Worm (Caenorhabditis elegans) whole organism, L4 larva: ENCODE data around the gene B0001.4.

ENCODE experiments used
- mep-1 ChIP-seq: fragments of 150-350 bp; sonication (generic microtip); optimal IDR thresholded peaks from 3 replicates; lab custom pipeline; 2014; ENCODE audit warnings: missing biosample characterization, missing genetic modification characterization
- nhr-237 ChIP-seq: sonication (generic microtip); optimal IDR thresholded peaks from 2 replicates; lab custom pipeline; 2017; ENCODE audit warnings: missing biosample characterization, missing genetic modification characterization
- nhr-28 ChIP-seq: fragments of 150-350 bp; optimal IDR thresholded peaks from 2 replicates; lab custom pipeline; 2014; ENCODE audit warnings: missing biosample characterization, missing genetic modification characterization
- unc-39 ChIP-seq: sonication (generic microtip); optimal IDR thresholded peaks from 2 replicates; lab custom pipeline; 2017; ENCODE audit warnings: missing biosample characterization, missing genetic modification characterization
- unc-62 ChIP-seq, 3 experiments: fragments of 150-350 bp in 1 of 3; sonication (generic microtip); optimal IDR thresholded peaks in 2 of 3; peaks in 1 of 3; 1 replicate in 1 of 3; 2 replicates in 2 of 3; lab custom pipeline; 2014 to 2017; ENCODE audit warnings: missing biosample characterization in 3 of 3, missing genetic modification characterization in 3 of 3, missing genetic modification reagents in 3 of 3, missing genotype in 1 of 3

- TF ChIP-seq nhr-28 (tag; lab: Kevin White, UChicago) (no peak), unc-62 (GFP tag; optimal IDR thresholded peaks at IDR 0.05 in 1 of 2; lab: Kevin White, UChicago) (no peak), unc-62 (tag; optimal IDR thresholded peaks at IDR 0.05; lab: Kevin White, UChicago) (no peak), mep-1 (tag; lab: Kevin White, UChicago) (no peak), unc-39 (tag; lab: Kevin White, UChicago) (no peak), nhr-237 (tag; lab: Kevin White, UChicago) (no peak)
These were observed 11.1 kb downstream of the B0001.4 start for ce11 chrIV:12126740-12127472.
